Worm (Caenorhabditis elegans) whole organism, mixed stage, embryonic: ENCODE data around the gene vab-7.

ENCODE experiments used
- M03D4.4 ChIP-seq: sonication (generic microtip); optimal IDR thresholded peaks from 2 replicates; lab custom pipeline; 2017; ENCODE audit warnings: mild to moderate bottlenecking, missing genetic modification characterization, missing compliant biosample characterization
- ceh-39 ChIP-seq: fragments of 150-350 bp; optimal IDR thresholded peaks from 2 replicates; lab custom pipeline; 2014; ENCODE audit warnings: missing biosample characterization, missing genetic modification characterization
- lin-13 ChIP-seq: fragments of 150-350 bp; optimal IDR thresholded peaks from 2 replicates; lab custom pipeline; 2014; ENCODE audit warnings: missing biosample characterization, missing genetic modification characterization
- lin-32 ChIP-seq: fragments of 200-800 bp; sonication (Bioruptor generic); optimal IDR thresholded peaks from 2 replicates; lab custom pipeline; 2018; ENCODE audit warnings: mild to moderate bottlenecking, missing genetic modification characterization, missing compliant biosample characterization
- mab-5 ChIP-seq: fragments of 150-350 bp; optimal IDR thresholded peaks from 2 replicates; lab custom pipeline; 2014; ENCODE audit warnings: missing biosample characterization, missing genetic modification characterization
- nhr-12 ChIP-seq: fragments of 150-350 bp; optimal IDR thresholded peaks from 2 replicates; lab custom pipeline; 2014; ENCODE audit warnings: missing biosample characterization, missing genetic modification characterization
- nhr-237 ChIP-seq: fragments of 150-350 bp; optimal IDR thresholded peaks from 2 replicates; lab custom pipeline; 2014; ENCODE audit warnings: missing biosample characterization, missing genetic modification characterization
- nhr-76 ChIP-seq: sonication (generic microtip); optimal IDR thresholded peaks from 2 replicates; lab custom pipeline; 2017; ENCODE audit warnings: missing biosample characterization, missing genetic modification characterization
- pha-4 ChIP-seq: fragments of 150-350 bp; optimal IDR thresholded peaks from 2 replicates; lab custom pipeline; 2018; ENCODE audit warnings: missing biosample characterization, missing genetic modification reagents, missing genetic modification characterization
- snpc-4 ChIP-seq: fragments of 150-350 bp; optimal IDR thresholded peaks from 2 replicates; lab custom pipeline; 2014; ENCODE audit warnings: missing biosample characterization, missing genetic modification characterization
- unc-39 ChIP-seq: fragments of 150-350 bp; optimal IDR thresholded peaks from 2 replicates; lab custom pipeline; 2014; ENCODE audit warnings: missing biosample characterization, missing genetic modification characterization
- unc-62 ChIP-seq: fragments of 150-350 bp; optimal IDR thresholded peaks from 2 replicates; lab custom pipeline; 2014; ENCODE audit warnings: missing biosample characterization, missing genetic modification reagents, missing genetic modification characterization
- ztf-11 ChIP-seq: fragments of 150-350 bp; optimal IDR thresholded peaks from 2 replicates; lab custom pipeline; 2014; ENCODE audit warnings: missing biosample characterization, missing genetic modification characterization

DNA sequence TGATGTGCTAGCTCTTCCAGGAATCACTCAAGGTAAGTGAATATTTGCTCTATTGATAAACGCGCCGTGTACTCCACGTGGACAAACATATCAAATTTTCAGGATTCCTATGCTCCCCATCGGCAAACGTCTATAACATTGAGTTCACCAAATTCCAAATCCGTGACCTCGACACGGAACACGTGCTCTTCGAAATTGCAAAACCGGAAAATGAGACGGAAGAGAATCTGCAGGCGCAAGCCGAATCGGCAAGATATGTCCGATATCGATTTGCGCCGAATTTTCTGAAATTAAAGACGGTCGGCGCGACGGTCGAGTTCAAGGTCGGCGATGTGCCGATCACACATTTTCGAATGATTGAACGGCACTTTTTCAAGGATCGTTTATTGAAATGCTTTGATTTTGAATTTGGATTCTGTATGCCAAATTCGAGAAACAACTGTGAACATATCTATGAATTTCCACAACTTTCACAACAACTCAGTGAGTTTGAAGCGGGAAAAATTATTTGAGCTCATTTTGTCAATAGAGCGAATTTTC lies 12.4 kb upstream of the vab-7 start:
- TF ChIP-seq pha-4 (tag; lab: Kevin White, UChicago) (no peak), ztf-11 (tag; lab: Kevin White, UChicago) (no peak), snpc-4 (tag; lab: Kevin White, UChicago) (no peak), unc-39 (tag; lab: Kevin White, UChicago) (no peak), lin-32 (no peak), lin-13 (no peak), ceh-39 (tag; lab: Kevin White, UChicago) (no peak), nhr-76 (no peak), nhr-12 (tag; lab: Kevin White, UChicago) (no peak), nhr-237 (tag; lab: Kevin White, UChicago) (no peak), unc-62 (GFP tag; lab: Kevin White, UChicago) (no peak), mab-5 (tag; lab: Kevin White, UChicago) (no peak), M03D4.4 (tag; lab: Kevin White, UChicago) (no peak)
